Worm (Caenorhabditis elegans) whole organism, L4 larva: Measurements from ENCODE around the gene gcy-32.

Source experiments
- D1046.2 ChIP-seq: fragments of 200-800 bp; sonication (Bioruptor generic); IDR thresholded peaks from 2 replicates; pipeline ENCODE4 v1.3.6; 2022; ENCODE audit warnings: missing genetic modification characterization, missing compliant biosample characterization
- egl-27 ChIP-seq: sonication (generic microtip); optimal IDR thresholded peaks from 3 replicates; lab custom pipeline; 2017; ENCODE audit warnings: missing biosample characterization, missing genetic modification reagents, missing genetic modification characterization
- fos-1 ChIP-seq: fragments of 150-350 bp; optimal IDR thresholded peaks from 2 replicates; lab custom pipeline; 2014; ENCODE audit warnings: missing biosample characterization, missing genetic modification characterization
- hlh-30 ChIP-seq: sonication (generic microtip); optimal IDR thresholded peaks from 2 replicates; lab custom pipeline; 2017; ENCODE audit warnings: antibody characterized with exemption, mild to moderate bottlenecking, missing genetic modification characterization, missing compliant biosample characterization; ENCODE audit not compliant: insufficient read depth
- lin-13 ChIP-seq: fragments of 150-350 bp; optimal IDR thresholded peaks from 2 replicates; lab custom pipeline; 2014; ENCODE audit warnings: missing biosample characterization, missing genetic modification reagents, missing genetic modification characterization
- lir-3 ChIP-seq: sonication (generic microtip); optimal IDR thresholded peaks from 2 replicates; lab custom pipeline; 2016; ENCODE audit warnings: mild to moderate bottlenecking, missing genetic modification characterization, missing compliant biosample characterization
- lsy-2 ChIP-seq, 2 experiments: fragments of 150-350 bp in 1 of 2; sonication (generic microtip) in 1 of 2; optimal IDR thresholded peaks; 2 replicates each; lab custom pipeline; 2014 to 2017; ENCODE audit warnings: missing biosample characterization in 2 of 2, missing genetic modification characterization in 2 of 2
- unc-62 ChIP-seq, 3 experiments: fragments of 150-350 bp in 1 of 3; sonication (generic microtip); optimal IDR thresholded peaks in 2 of 3; peaks in 1 of 3; 1 replicate in 1 of 3; 2 replicates in 2 of 3; lab custom pipeline; 2014 to 2017; ENCODE audit warnings: missing biosample characterization in 3 of 3, missing genetic modification characterization in 3 of 3, missing genetic modification reagents in 3 of 3, missing genotype in 1 of 3
- ztf-11 ChIP-seq: fragments of 150-350 bp; optimal IDR thresholded peaks from 2 replicates; lab custom pipeline; 2014; ENCODE audit warnings: missing biosample characterization, missing genetic modification characterization

- TF ChIP-seq lin-13 (GFP tag; lab: Kevin White, UChicago) (no peak), unc-62 (GFP tag; optimal IDR thresholded peaks at IDR 0.05 in 1 of 2; lab: Kevin White, UChicago) (no peak), unc-62 (tag; optimal IDR thresholded peaks at IDR 0.05; lab: Kevin White, UChicago) (no peak), hlh-30 (tag; lab: Kevin White, UChicago) (no peak), egl-27 (tag; lab: Kevin White, UChicago) (no peak), fos-1 (tag; lab: Kevin White, UChicago) (no peak), lir-3 (no peak), ztf-11 (tag; lab: Kevin White, UChicago) (no peak), D1046.2 (GFP tag; lab: Robert Waterston, UW) (no peak), lsy-2 (tag; optimal IDR thresholded peaks at IDR 0.05; lab: Kevin White, UChicago) (no peak)
Measured at ce11 chrV:13890473-13890872, 24.8 kb downstream of the gcy-32 start, which contains the start of gene lbp-8.
